Fruit fly (Drosophila melanogaster) whole organism, wandering third instar larva: ENCODE results near the gene CG1529.

Experiments
- Abd-B ChIP-seq: fragments of >200 bp; optimal IDR thresholded peaks from 2 replicates; lab custom pipeline; 2017; ENCODE audit warnings: missing biosample characterization, missing genetic modification characterization
- CG32264 ChIP-seq: fragments of 200-800 bp; sonication (Bioruptor generic); optimal IDR thresholded peaks from 2 replicates; lab custom pipeline; 2016; ENCODE audit warnings: missing biosample characterization, missing genetic modification characterization
- CG9705 ChIP-seq: fragments of 200-800 bp; sonication (Bioruptor generic); optimal IDR thresholded peaks from 2 replicates; lab custom pipeline; 2018; ENCODE audit warnings: missing biosample characterization, mild to moderate bottlenecking, missing genetic modification characterization
- CrebA ChIP-seq: fragments of 200-800 bp; sonication (Bioruptor generic); optimal IDR thresholded peaks from 2 replicates; lab custom pipeline; 2016; ENCODE audit warnings: missing biosample characterization, mild to moderate bottlenecking, missing genetic modification characterization, borderline replicate concordance
- Dfd ChIP-seq: fragments of >200 bp; optimal IDR thresholded peaks from 2 replicates; lab custom pipeline; 2017; ENCODE audit warnings: missing biosample characterization, missing genetic modification characterization
- Dif ChIP-seq: fragments of 200-275, 200-300 bp; sonication (Bioruptor generic); optimal IDR thresholded peaks from 2 replicates; lab custom pipeline; 2018; ENCODE audit warnings: missing biosample characterization, missing genetic modification characterization; ENCODE audit not compliant: partially characterized antibody
- GATAd ChIP-seq: sonication (Bioruptor generic); optimal IDR thresholded peaks from 2 replicates; lab custom pipeline; 2016; ENCODE audit warnings: missing biosample characterization, missing genetic modification characterization
- HLH106 ChIP-seq: fragments of 200-800 bp; optimal IDR thresholded peaks from 3 replicates; lab custom pipeline; 2019; ENCODE audit warnings: missing biosample characterization, mild to moderate bottlenecking, missing genetic modification characterization, moderate library complexity
- Hnf4 ChIP-seq: fragments of 200-800 bp; sonication (Bioruptor generic); optimal IDR thresholded peaks from 2 replicates; lab custom pipeline; 2016; ENCODE audit warnings: missing biosample characterization, mild to moderate bottlenecking, missing genetic modification characterization
- Hr78 ChIP-seq: fragments of >200 bp; optimal IDR thresholded peaks from 2 replicates; lab custom pipeline; 2017; ENCODE audit warnings: missing biosample characterization, missing genetic modification characterization
- Hr83 ChIP-seq: fragments of 200-300 bp; sonication (Bioruptor generic); optimal IDR thresholded peaks from 2 replicates; lab custom pipeline; 2016; ENCODE audit warnings: missing biosample characterization, mild to moderate bottlenecking, missing genetic modification characterization, moderate library complexity; ENCODE audit not compliant: poor library complexity, severe bottlenecking
- Jra ChIP-seq: sonication (Bioruptor generic); optimal IDR thresholded peaks from 2 replicates; lab custom pipeline; 2016; ENCODE audit warnings: missing biosample characterization, missing genetic modification characterization
- Mio ChIP-seq: sonication (Bioruptor generic); optimal IDR thresholded peaks from 2 replicates; lab custom pipeline; 2016; ENCODE audit warnings: missing biosample characterization, missing genetic modification characterization
- Myc ChIP-seq: fragments of >200 bp; optimal IDR thresholded peaks from 2 replicates; lab custom pipeline; 2017
- N ChIP-seq: fragments of >200 bp; optimal IDR thresholded peaks from 2 replicates; lab custom pipeline; 2018; ENCODE audit warnings: missing biosample characterization, missing external identifiers, missing genetic modification characterization
- OdsH ChIP-seq: fragments of 200-800 bp; sonication (Bioruptor generic); optimal IDR thresholded peaks from 2 replicates; lab custom pipeline; 2016; ENCODE audit warnings: missing biosample characterization, mild to moderate bottlenecking, missing genetic modification characterization
- Rel ChIP-seq, 2 experiments: fragments of 200-800 bp; sonication (Bioruptor generic) in 1 of 2; optimal IDR thresholded peaks; 2 replicates in 1 of 2; 3 replicates in 1 of 2; lab custom pipeline; 2016 to 2019; ENCODE audit warnings: mild to moderate bottlenecking in 2 of 2, missing biosample characterization in 2 of 2, missing genetic modification characterization in 2 of 2, moderate library complexity in 1 of 2
- Sp1 ChIP-seq: fragments of 200-800 bp; sonication (Bioruptor generic); optimal IDR thresholded peaks from 3 replicates; lab custom pipeline; 2019; ENCODE audit warnings: missing biosample characterization, mild to moderate bottlenecking, missing genetic modification characterization, moderate library complexity
- Vsx2 ChIP-seq: fragments of 200-300, 225-300 bp; sonication (Bioruptor generic); optimal IDR thresholded peaks from 2 replicates; lab custom pipeline; 2018; ENCODE audit warnings: missing biosample characterization, missing genetic modification characterization; ENCODE audit not compliant: partially characterized antibody
- br ChIP-seq: fragments of 200-800 bp; sonication (Bioruptor generic); optimal IDR thresholded peaks from 2 replicates; lab custom pipeline; 2016; ENCODE audit warnings: missing biosample characterization, missing genetic modification characterization
- brk ChIP-seq: fragments of 200-800 bp; sonication (Bioruptor generic); optimal IDR thresholded peaks from 2 replicates; lab custom pipeline; 2016; ENCODE audit warnings: missing biosample characterization, mild to moderate bottlenecking, missing genetic modification characterization
- dl ChIP-seq, 2 experiments: fragments of 175-275, 200-275 bp in 1 of 2; fragments of 200-275 bp in 1 of 2; sonication (Bioruptor generic); optimal IDR thresholded peaks; lab custom pipeline; 2018; ENCODE audit warnings: mild to moderate bottlenecking in 2 of 2, missing biosample characterization in 2 of 2, missing genetic modification characterization in 2 of 2, moderate library complexity in 2 of 2; ENCODE audit not compliant: partially characterized antibody in 2 of 2, insufficient read depth in 1 of 2
- dmrt93B ChIP-seq: fragments of 200-800 bp; sonication (Bioruptor generic); optimal IDR thresholded peaks from 2 replicates; lab custom pipeline; 2018; ENCODE audit warnings: missing biosample characterization, mild to moderate bottlenecking, missing genetic modification characterization
- dsf ChIP-seq: sonication (Bioruptor generic); optimal IDR thresholded peaks from 2 replicates; lab custom pipeline; 2016; ENCODE audit warnings: missing biosample characterization, missing genetic modification characterization, borderline replicate concordance
- ey ChIP-seq: fragments of 200-800 bp; sonication (Bioruptor generic); optimal IDR thresholded peaks from 2 replicates; lab custom pipeline; 2016; ENCODE audit warnings: missing biosample characterization, missing genetic modification characterization
- foxo ChIP-seq, 2 experiments: fragments of 200-800 bp; sonication (Bioruptor generic); optimal IDR thresholded peaks; 2 replicates in 1 of 2; 3 replicates in 1 of 2; lab custom pipeline; 2016 to 2017; ENCODE audit warnings: missing biosample characterization in 2 of 2, missing genetic modification characterization in 2 of 2
- fru ChIP-seq: fragments of 200-800 bp; sonication (Bioruptor generic); optimal IDR thresholded peaks from 3 replicates; lab custom pipeline; 2016; ENCODE audit warnings: missing biosample characterization, mild to moderate bottlenecking, missing genetic modification characterization
- h ChIP-seq: fragments of 200-800 bp; sonication (Bioruptor generic); optimal IDR thresholded peaks from 3 replicates; lab custom pipeline; 2016; ENCODE audit warnings: missing biosample characterization, mild to moderate bottlenecking, missing genetic modification characterization
- jim ChIP-seq: fragments of 175-275, 200-325 bp; sonication (Bioruptor generic); optimal IDR thresholded peaks from 2 replicates; lab custom pipeline; 2016; ENCODE audit warnings: missing biosample characterization, mild to moderate bottlenecking, missing genetic modification characterization
- lola ChIP-seq: fragments of >200 bp; optimal IDR thresholded peaks from 2 replicates; lab custom pipeline; 2017; ENCODE audit warnings: missing biosample characterization, missing genetic modification characterization
- pan ChIP-seq: fragments of >200 bp; optimal IDR thresholded peaks from 2 replicates; lab custom pipeline; 2017
- psq ChIP-seq: fragments of 200-800 bp; sonication (Bioruptor generic); optimal IDR thresholded peaks from 3 replicates; lab custom pipeline; 2017; ENCODE audit warnings: missing biosample characterization, mild to moderate bottlenecking, missing genetic modification characterization, moderate library complexity
- rgr ChIP-seq: fragments of 200-800 bp; sonication (Bioruptor generic); optimal IDR thresholded peaks from 3 replicates; lab custom pipeline; 2016; ENCODE audit warnings: missing biosample characterization, mild to moderate bottlenecking, missing genetic modification characterization
- sage ChIP-seq: fragments of 200-800 bp; sonication (Bioruptor generic); optimal IDR thresholded peaks from 2 replicates; lab custom pipeline; 2016; ENCODE audit warnings: missing biosample characterization, mild to moderate bottlenecking, missing genetic modification characterization
- sv ChIP-seq: fragments of 200-800 bp; sonication (Bioruptor generic); optimal IDR thresholded peaks from 3 replicates; lab custom pipeline; 2016; ENCODE audit warnings: missing biosample characterization, missing genetic modification characterization
- tai ChIP-seq: sonication (Bioruptor generic); optimal IDR thresholded peaks from 2 replicates; lab custom pipeline; 2016; ENCODE audit warnings: missing biosample characterization, missing genetic modification characterization
- usp ChIP-seq: fragments of >200 bp; optimal IDR thresholded peaks from 2 replicates; lab custom pipeline; 2017; ENCODE audit warnings: missing biosample characterization, missing genetic modification characterization
- woc ChIP-seq: sonication (Bioruptor generic); optimal IDR thresholded peaks from 2 replicates; lab custom pipeline; 2016; ENCODE audit warnings: missing biosample characterization, mild to moderate bottlenecking, missing genetic modification characterization

CG1529 gene

dm6 chrX:21041825-21042224, 10.1 kb upstream of the CG1529 start, which contains the start of gene Mgstl:
TSS of gene Mgstl (plus strand) at chrX:21042125.
- TF ChIP-seq sage (GFP tag; lab: Kevin White, UChicago) (no peak), GATAd (GFP tag; lab: Kevin White, UChicago) (no peak), Abd-B (no peak), Vsx2 (no peak), usp (GFP tag; lab: Kevin White, UChicago) (no peak), Dif (no peak), sv (GFP tag; lab: Kevin White, UChicago) (no peak), pan (lab: Kevin White, UChicago) (no peak), lola (GFP tag; lab: Kevin White, UChicago) (no peak), Mio (GFP tag; lab: Kevin White, UChicago) (no peak), Myc (no peak), HLH106 (tag; lab: Kevin White, UChicago) (no peak), dsf (no peak), brk (GFP tag; lab: Kevin White, UChicago) (no peak), dl (GFP tag; optimal IDR thresholded peaks at IDR 0.05; lab: Kevin White, UChicago; ENCODE audit: insufficient read depth in 1 of 2, partially characterized antibody in 2 of 2) (no peak), OdsH (no peak), h (GFP tag; lab: Kevin White, UChicago) (no peak), psq (no peak), tai (GFP tag; lab: Kevin White, UChicago) (no peak), foxo (GFP tag; optimal IDR thresholded peaks at IDR 0.05; lab: Kevin White, UChicago) (no peak)

dm6 chrX:21040505-21040904, 8.8 kb upstream of the CG1529 start, which contains the start of gene CG15449:
TSS of gene CG15449 (minus strand) at chrX:21040605.
- TF ChIP-seq dmrt93B (GFP tag; lab: Kevin White, UChicago) = no peak

dm6 chrX:21035938-21036324, 4.2 kb upstream of the CG1529 start:
- peak; percentile 13 for TF ChIP-seq woc (GFP tag; lab: Kevin White, UChicago)
- no peak for TF ChIP-seq dl (GFP tag; optimal IDR thresholded peaks at IDR 0.05; lab: Kevin White, UChicago; ENCODE audit: insufficient read depth in 1 of 2, partially characterized antibody in 2 of 2)

dm6 chrX:21035208-21035937, 3.6 kb upstream of the CG1529 start, which contains the start of gene Ntf-2:
TSS of gene Ntf-2 (plus strand) at chrX:21035469.
- no peak for TF ChIP-seq Jra (GFP tag; lab: Kevin White, UChicago)
- no peak for TF ChIP-seq Mio (GFP tag; lab: Kevin White, UChicago)
- TF ChIP-seq N (GFP tag; lab: Kevin White, UChicago) = no peak
- TF ChIP-seq Hnf4 = peak; percentile 51
- peak in 1 of 2 experiments; percentile 21 for TF ChIP-seq foxo (GFP tag; optimal IDR thresholded peaks at IDR 0.05; lab: Kevin White, UChicago)
- no peak for TF ChIP-seq Vsx2
- peak; percentile 84 for TF ChIP-seq psq
- TF ChIP-seq Abd-B = no peak
- TF ChIP-seq usp (GFP tag; lab: Kevin White, UChicago) = no peak
- TF ChIP-seq dl (GFP tag; optimal IDR thresholded peaks at IDR 0.05; lab: Kevin White, UChicago; ENCODE audit: insufficient read depth in 1 of 2, partially characterized antibody in 2 of 2) = no peak
- TF ChIP-seq ey (GFP tag; lab: Kevin White, UChicago) = no peak
- no peak for TF ChIP-seq GATAd (GFP tag; lab: Kevin White, UChicago)
- TF ChIP-seq jim (GFP tag; lab: Kevin White, UChicago) = no peak
- no peak for TF ChIP-seq dmrt93B (GFP tag; lab: Kevin White, UChicago)
- peak; percentile 11 for TF ChIP-seq HLH106 (tag; lab: Kevin White, UChicago)
- no peak for TF ChIP-seq CrebA
- TF ChIP-seq brk (GFP tag; lab: Kevin White, UChicago) = no peak
- TF ChIP-seq sv (GFP tag; lab: Kevin White, UChicago) = peak; percentile 0
- TF ChIP-seq lola (GFP tag; lab: Kevin White, UChicago) = no peak
- TF ChIP-seq Sp1 (GFP tag; lab: Kevin White, UChicago) = no peak
- TF ChIP-seq br = no peak
- TF ChIP-seq CG32264 (GFP tag; lab: Kevin White, UChicago) = no peak
- no peak for TF ChIP-seq pan (lab: Kevin White, UChicago)
- no peak for TF ChIP-seq woc (GFP tag; lab: Kevin White, UChicago)
- no peak for TF ChIP-seq Hr83 (GFP tag; lab: Kevin White, UChicago)
- TF ChIP-seq OdsH = no peak
- TF ChIP-seq CG9705 (GFP tag; lab: Kevin White, UChicago) = no peak
- no peak for TF ChIP-seq Myc
- no peak for TF ChIP-seq h (GFP tag; lab: Kevin White, UChicago)
- no peak for TF ChIP-seq fru (GFP tag; lab: Kevin White, UChicago)
- TF ChIP-seq tai (GFP tag; lab: Kevin White, UChicago) = no peak
- no peak for TF ChIP-seq dsf
- TF ChIP-seq sage (GFP tag; lab: Kevin White, UChicago) = no peak
- no peak for TF ChIP-seq Dif
- TF ChIP-seq rgr (GFP tag; lab: Kevin White, UChicago) = peak; percentile 36
- TF ChIP-seq Rel (GFP tag; optimal IDR thresholded peaks at IDR 0.05; lab: Kevin White, UChicago) = no peak
- TF ChIP-seq Rel (tag; optimal IDR thresholded peaks at IDR 0.05; lab: Kevin White, UChicago) = no peak
- TF ChIP-seq Dfd = no peak
- no peak for TF ChIP-seq Hr78
